Fruit fly (Drosophila melanogaster): ENCODE data around the gene Gr39a.

- no peak for TF ChIP-seq ttk (optimal IDR thresholded peaks at IDR 0.05)
- TF ChIP-seq h (optimal IDR thresholded peaks at IDR 0.05) = no peak
- no peak for TF ChIP-seq Myc (optimal IDR thresholded peaks at IDR 0.05)
- TF ChIP-seq psq (optimal IDR thresholded peaks at IDR 0.05) = no peak
- no peak for TF ChIP-seq insv (optimal IDR thresholded peaks at IDR 0.05)
Observed at dm6 chr2L:21324438-21324890, 33.9 kb downstream of the Gr39a start.
